Worm (Caenorhabditis elegans): Measurements from ENCODE around the gene twk-2.

The twk-2 gene

ce11 chrII:4394438-4394837 is 58.5 kb downstream of the twk-2 start:
- TF ChIP-seq klf-2 (GFP tag; conservative IDR thresholded peaks at IDR 0.05) (no peak), cog-1 (tag; optimal IDR thresholded peaks at IDR 0.05) (no peak), T22C8.4 (GFP tag; IDR thresholded peaks at IDR 0.05) (no peak), ztf-29 (GFP tag; IDR thresholded peaks at IDR 0.05) (no peak), tab-1 (GFP tag; IDR thresholded peaks at IDR 0.05) (no peak), med-1 (GFP tag; optimal IDR thresholded peaks at IDR 0.05; ENCODE audit: insufficient read depth) (no peak), flt-1 (GFP tag; IDR thresholded peaks at IDR 0.05) (no peak)

ce11 chrII:4392526-4393057 is 60.4 kb downstream of the twk-2 start, which contains the start of gene mlt-7:
Gene mlt-7 (plus strand): TSS chrII:4393007.
- TF ChIP-seq med-1 (GFP tag; optimal IDR thresholded peaks at IDR 0.05; ENCODE audit: insufficient read depth) (no peak), ref-1 (GFP tag; conservative IDR thresholded peaks at IDR 0.05) (no peak), tab-1 (GFP tag; IDR thresholded peaks at IDR 0.05) (no peak), ztf-23 (GFP tag; IDR thresholded peaks at IDR 0.05) (no peak), flt-1 (GFP tag; IDR thresholded peaks at IDR 0.05) (no peak), cog-1 (tag; optimal IDR thresholded peaks at IDR 0.05) (no peak), klf-2 (GFP tag; conservative IDR thresholded peaks at IDR 0.05) (no peak), T22C8.4 (GFP tag; IDR thresholded peaks at IDR 0.05) (no peak)

Data from whole organism, midembryonic.